Worm (Caenorhabditis elegans) whole organism, mixed stage, embryonic: Measurements from ENCODE around the gene timm-17B.2.

Source experiments
- flh-1 ChIP-seq: fragments of 200-800 bp; sonication (Bioruptor generic); optimal IDR thresholded peaks from 2 replicates; lab custom pipeline; 2018; ENCODE audit warnings: mild to moderate bottlenecking, missing genetic modification characterization, moderate library complexity, missing compliant biosample characterization
- lin-13 ChIP-seq: fragments of 150-350 bp; optimal IDR thresholded peaks from 2 replicates; lab custom pipeline; 2014; ENCODE audit warnings: missing biosample characterization, missing genetic modification characterization
- nhr-12 ChIP-seq: fragments of 150-350 bp; optimal IDR thresholded peaks from 2 replicates; lab custom pipeline; 2014; ENCODE audit warnings: missing biosample characterization, missing genetic modification characterization
- nhr-237 ChIP-seq: fragments of 150-350 bp; optimal IDR thresholded peaks from 2 replicates; lab custom pipeline; 2014; ENCODE audit warnings: missing biosample characterization, missing genetic modification characterization
- nhr-76 ChIP-seq: sonication (generic microtip); optimal IDR thresholded peaks from 2 replicates; lab custom pipeline; 2017; ENCODE audit warnings: missing biosample characterization, missing genetic modification characterization
- snpc-4 ChIP-seq: fragments of 150-350 bp; optimal IDR thresholded peaks from 2 replicates; lab custom pipeline; 2014; ENCODE audit warnings: missing biosample characterization, missing genetic modification characterization
- sptf-1 ChIP-seq: sonication (generic microtip); optimal IDR thresholded peaks from 2 replicates; lab custom pipeline; 2017; ENCODE audit warnings: mild to moderate bottlenecking, missing genetic modification characterization, moderate library complexity, missing compliant biosample characterization
- ztf-11 ChIP-seq: fragments of 150-350 bp; optimal IDR thresholded peaks from 2 replicates; lab custom pipeline; 2014; ENCODE audit warnings: missing biosample characterization, missing genetic modification characterization

DNA sequence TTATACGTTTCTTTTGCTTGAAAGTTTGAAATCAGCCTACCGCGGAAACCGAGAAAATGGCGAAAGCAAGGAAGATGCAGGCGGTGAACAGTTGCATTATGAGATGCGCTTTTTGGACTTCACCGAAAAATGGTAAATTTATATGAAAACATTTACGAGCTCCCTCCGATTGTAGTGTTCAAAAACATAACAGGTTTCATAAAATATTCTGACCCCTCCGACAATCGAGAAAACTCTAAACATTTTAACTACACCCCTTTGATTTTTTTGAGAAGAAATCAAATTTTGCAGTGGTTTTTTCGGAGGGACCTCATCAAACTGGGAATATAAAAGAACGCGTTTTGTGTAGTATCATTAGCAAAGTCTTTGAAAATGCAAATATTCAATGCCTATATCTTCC, 49.4 kb upstream of the timm-17B.2 start, which contains the start of the genes F17E9.18 and F17E9.15:
- TF ChIP-seq nhr-237 (tag; lab: Kevin White, UChicago) (no peak), lin-13 (tag; lab: Kevin White, UChicago) (no peak), snpc-4 (tag; lab: Kevin White, UChicago) (no peak), ztf-11 (no peak), nhr-12 (no peak), sptf-1 (tag; lab: Kevin White, UChicago) (no peak), nhr-76 (no peak), flh-1 (GFP tag; lab: Kevin White, UChicago) (no peak)
